Worm (Caenorhabditis elegans): ENCODE data around the gene F18E2.15.

DNA sequence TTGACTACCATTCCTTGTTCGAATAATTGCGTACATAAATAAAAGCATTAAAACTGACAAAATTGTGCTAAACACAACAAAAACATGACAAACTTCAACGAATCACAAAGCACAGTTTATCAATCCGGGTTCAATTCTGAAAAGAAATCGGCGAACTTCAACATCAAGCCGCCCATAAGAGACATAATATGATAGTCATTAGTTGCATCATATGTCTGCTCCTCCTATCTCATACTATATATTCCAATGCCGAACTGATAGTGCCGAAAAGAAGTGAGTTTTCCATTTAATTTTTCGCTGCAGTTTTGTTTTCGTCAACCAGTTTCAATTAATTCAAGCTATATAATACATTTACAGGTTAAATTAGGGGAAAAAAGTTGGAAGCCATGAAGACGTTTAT lies 19.1 kb downstream of the F18E2.15 start, which contains the start of gene hrg-7:
- no peak for TF ChIP-seq him-1 (tag; optimal IDR thresholded peaks at IDR 0.05)
- TF ChIP-seq dao-5 (tag; optimal IDR thresholded peaks at IDR 0.05), result no peak

All from whole organism, L4/young adult.